Worm (Caenorhabditis elegans) whole organism, L1 larva: ENCODE results near the gene B0280.9.

Source experiments
- C04F5.9 ChIP-seq: sonication (generic microtip); optimal IDR thresholded peaks from 2 replicates; lab custom pipeline; 2016; ENCODE audit warnings: missing genetic modification characterization, missing compliant biosample characterization
- C34B4.2 ChIP-seq: sonication (generic microtip); optimal IDR thresholded peaks from 2 replicates; lab custom pipeline; 2017; ENCODE audit warnings: mild to moderate bottlenecking, missing genetic modification characterization, missing compliant biosample characterization
- F16B12.6 ChIP-seq: fragments of 150-350 bp; optimal IDR thresholded peaks from 2 replicates; lab custom pipeline; 2014; ENCODE audit warnings: missing biosample characterization, missing genetic modification characterization
- aha-1 ChIP-seq: fragments of 150-350 bp; optimal IDR thresholded peaks from 2 replicates; lab custom pipeline; 2014; ENCODE audit warnings: missing biosample characterization, missing genetic modification characterization
- alr-1 ChIP-seq: fragments of 200-800 bp; sonication (Bioruptor generic); optimal IDR thresholded peaks from 2 replicates; lab custom pipeline; 2018; ENCODE audit warnings: borderline replicate concordance, mild to moderate bottlenecking, missing genetic modification characterization, missing compliant biosample characterization
- blmp-1 ChIP-seq: fragments of 150-350 bp; optimal IDR thresholded peaks from 2 replicates; lab custom pipeline; 2014; ENCODE audit warnings: missing biosample characterization, missing genetic modification characterization
- ceh-63 ChIP-seq: fragments of 200-800 bp; sonication (Bioruptor generic); optimal IDR thresholded peaks from 2 replicates; lab custom pipeline; 2018; ENCODE audit warnings: mild to moderate bottlenecking, missing genetic modification characterization, missing compliant biosample characterization
- ceh-8 ChIP-seq: fragments of 200-800 bp; sonication (Bioruptor generic); optimal IDR thresholded peaks from 2 replicates; lab custom pipeline; 2018; ENCODE audit warnings: mild to moderate bottlenecking, missing genetic modification characterization, moderate library complexity, missing compliant biosample characterization
- ceh-88 ChIP-seq: fragments of 200-800 bp; sonication (Bioruptor generic); IDR thresholded peaks from 2 replicates; pipeline ENCODE4 v1.3.6; 2022; ENCODE audit warnings: missing genetic modification characterization, missing compliant biosample characterization
- ceh-90 ChIP-seq: sonication (generic microtip); optimal IDR thresholded peaks from 2 replicates; lab custom pipeline; 2016; ENCODE audit warnings: missing genetic modification characterization, missing compliant biosample characterization
- dpl-1 ChIP-seq, 3 experiments: fragments of 150-350 bp in 2 of 3; sonication (generic microtip) in 1 of 3; optimal IDR thresholded peaks; 2 replicates each; lab custom pipeline; 2014 to 2017; ENCODE audit warnings: missing biosample characterization in 3 of 3, missing genetic modification characterization in 3 of 3, missing genetic modification reagents in 3 of 3
- dsc-1 ChIP-seq: sonication (generic microtip); optimal IDR thresholded peaks from 2 replicates; lab custom pipeline; 2016; ENCODE audit warnings: mild to moderate bottlenecking, missing genetic modification characterization, missing compliant biosample characterization
- efl-1 ChIP-seq, 4 experiments: fragments of 150-350 bp; optimal IDR thresholded peaks in 3 of 4; peaks in 1 of 4; 1 replicate in 1 of 4; 2 replicates in 3 of 4; lab custom pipeline; 2014; ENCODE audit warnings: missing biosample characterization in 2 of 4, missing genetic modification characterization in 2 of 4, missing genetic modification reagents in 2 of 4
- egl-13 ChIP-seq: sonication (generic microtip); optimal IDR thresholded peaks from 2 replicates; lab custom pipeline; 2016; ENCODE audit warnings: missing genotype, missing genetic modification reagents, missing genetic modification characterization, missing compliant biosample characterization
- elt-2 ChIP-seq: sonication (generic microtip); optimal IDR thresholded peaks from 2 replicates; lab custom pipeline; 2016; ENCODE audit warnings: missing genetic modification characterization, mild to moderate bottlenecking, inconsistent platforms, missing compliant biosample characterization, missing genetic modification reagents
- elt-3 ChIP-seq, 6 experiments: fragments of 150-350 bp in 1 of 6; sonication (generic microtip); optimal IDR thresholded peaks; 2 replicates each; lab custom pipeline; 2017 to 2018; ENCODE audit warnings: missing biosample characterization in 6 of 6, missing genetic modification characterization in 6 of 6, inconsistent platforms in 1 of 6
- ets-5 ChIP-seq: fragments of 200-800 bp; sonication (Bioruptor generic); IDR thresholded peaks from 2 replicates; pipeline ENCODE4 v1.3.6; 2022; ENCODE audit warnings: missing genetic modification characterization, missing compliant biosample characterization
- fkh-4 ChIP-seq: sonication (generic microtip); optimal IDR thresholded peaks from 2 replicates; lab custom pipeline; 2016; ENCODE audit warnings: missing compliant biosample characterization, missing genetic modification characterization, borderline replicate concordance
- fkh-8 ChIP-seq: sonication (generic microtip); optimal IDR thresholded peaks from 2 replicates; lab custom pipeline; 2016; ENCODE audit warnings: mild to moderate bottlenecking, missing genetic modification characterization, missing compliant biosample characterization
- fos-1 ChIP-seq: fragments of 150-350 bp; optimal IDR thresholded peaks from 2 replicates; lab custom pipeline; 2014; ENCODE audit warnings: missing biosample characterization, missing genetic modification characterization
- grh-1 ChIP-seq: fragments of 200-800 bp; sonication (Bioruptor generic); IDR thresholded peaks from 2 replicates; pipeline ENCODE4 v1.3.6; 2022; ENCODE audit warnings: missing genetic modification reagents, missing genetic modification characterization, missing compliant biosample characterization
- hlh-17 ChIP-seq: fragments of 200-800 bp; sonication (Bioruptor generic); optimal IDR thresholded peaks from 2 replicates; lab custom pipeline; 2018; ENCODE audit warnings: missing genetic modification characterization, mild to moderate bottlenecking, missing compliant biosample characterization, moderate library complexity, borderline replicate concordance
- hpl-2 ChIP-seq: fragments of 150-350 bp; optimal IDR thresholded peaks from 2 replicates; lab custom pipeline; 2014; ENCODE audit warnings: missing biosample characterization, missing genetic modification reagents, missing genetic modification characterization
- jun-1 ChIP-seq: fragments of 150-350 bp; optimal IDR thresholded peaks from 2 replicates; lab custom pipeline; 2014; ENCODE audit warnings: missing biosample characterization, missing genetic modification reagents, missing genetic modification characterization
- lin-14 ChIP-seq: fragments of 200-800 bp; sonication (Bioruptor generic); optimal IDR thresholded peaks from 2 replicates; lab custom pipeline; 2018; ENCODE audit warnings: mild to moderate bottlenecking, missing genetic modification characterization, moderate library complexity, missing compliant biosample characterization
- lin-35 ChIP-seq, 2 experiments: fragments of 150-350 bp; optimal IDR thresholded peaks; 2 replicates each; lab custom pipeline; 2014; ENCODE audit warnings: missing biosample characterization in 2 of 2, missing genetic modification characterization in 2 of 2, missing genetic modification reagents in 2 of 2
- lir-3 ChIP-seq: sonication (generic microtip); optimal IDR thresholded peaks from 2 replicates; lab custom pipeline; 2016; ENCODE audit warnings: mild to moderate bottlenecking, missing genetic modification characterization, moderate library complexity, missing compliant biosample characterization; ENCODE audit not compliant: poor library complexity
- lsy-2 ChIP-seq, 2 experiments: fragments of 150-350 bp; optimal IDR thresholded peaks; 2 replicates each; lab custom pipeline; 2014; ENCODE audit warnings: missing biosample characterization in 2 of 2, missing genetic modification characterization in 2 of 2
- mdl-1 ChIP-seq, 2 experiments: fragments of 150-350 bp; optimal IDR thresholded peaks; 2 replicates each; lab custom pipeline; 2014 to 2017; ENCODE audit warnings: missing biosample characterization in 2 of 2, missing genetic modification characterization in 2 of 2, inconsistent platforms in 1 of 2
- mef-2 ChIP-seq: fragments of 150-350 bp; optimal IDR thresholded peaks from 2 replicates; lab custom pipeline; 2014; ENCODE audit warnings: missing biosample characterization, missing genetic modification characterization
- mep-1 ChIP-seq: fragments of 150-350 bp; optimal IDR thresholded peaks from 2 replicates; lab custom pipeline; 2014; ENCODE audit warnings: missing biosample characterization, missing genetic modification characterization
- nhr-11 ChIP-seq: fragments of 150-350 bp; optimal IDR thresholded peaks from 2 replicates; lab custom pipeline; 2014; ENCODE audit warnings: missing biosample characterization, missing genetic modification characterization
- nhr-19 ChIP-seq: fragments of 200-800 bp; sonication (Bioruptor generic); conservative IDR thresholded peaks from 2 replicates; pipeline ENCODE4 v1.3.6; 2022; ENCODE audit warnings: missing genetic modification characterization, missing compliant biosample characterization
- nhr-20 ChIP-seq: sonication (generic microtip); optimal IDR thresholded peaks from 2 replicates; lab custom pipeline; 2016; ENCODE audit warnings: mild to moderate bottlenecking, missing genetic modification characterization, missing compliant biosample characterization
- nhr-47 ChIP-seq: sonication (generic microtip); optimal IDR thresholded peaks from 2 replicates; lab custom pipeline; 2016; ENCODE audit warnings: mild to moderate bottlenecking, missing genetic modification characterization, moderate library complexity, missing compliant biosample characterization
- nhr-77 ChIP-seq: fragments of 150-350 bp; optimal IDR thresholded peaks from 2 replicates; lab custom pipeline; 2014; ENCODE audit warnings: missing biosample characterization, missing genetic modification characterization
- nhr-84 ChIP-seq: sonication (generic microtip); optimal IDR thresholded peaks from 2 replicates; lab custom pipeline; 2017; ENCODE audit warnings: missing biosample characterization, missing genetic modification characterization
- nhr-85 ChIP-seq: sonication (generic microtip); peaks from one replicate; lab custom pipeline; 2016; ENCODE audit warnings: missing genetic modification characterization, inconsistent platforms, missing compliant biosample characterization
- nhr-90 ChIP-seq: sonication (generic microtip); optimal IDR thresholded peaks from 2 replicates; lab custom pipeline; 2016; ENCODE audit warnings: mild to moderate bottlenecking, missing genetic modification characterization, missing compliant biosample characterization; ENCODE audit not compliant: poor library complexity
- pag-3 ChIP-seq: sonication (generic microtip); optimal IDR thresholded peaks from 2 replicates; lab custom pipeline; 2017; ENCODE audit warnings: missing genetic modification characterization, mild to moderate bottlenecking, missing compliant biosample characterization, antibody characterized with exemption, borderline replicate concordance; ENCODE audit not compliant: insufficient read depth
- pax-3 ChIP-seq: fragments of 200-800 bp; sonication (Bioruptor generic); optimal IDR thresholded peaks from 2 replicates; lab custom pipeline; 2018; ENCODE audit warnings: mild to moderate bottlenecking, missing genetic modification characterization, moderate library complexity, missing compliant biosample characterization
- pqm-1 ChIP-seq: sonication (generic microtip); optimal IDR thresholded peaks from 3 replicates; lab custom pipeline; 2017; ENCODE audit warnings: missing biosample characterization, missing genetic modification characterization
- rnt-1 ChIP-seq: sonication (generic microtip); optimal IDR thresholded peaks from 2 replicates; lab custom pipeline; 2016; ENCODE audit warnings: mild to moderate bottlenecking, missing genetic modification characterization, moderate library complexity, missing compliant biosample characterization
- snu-23 ChIP-seq: sonication (generic microtip); optimal IDR thresholded peaks from 2 replicates; lab custom pipeline; 2016; ENCODE audit warnings: missing genetic modification characterization, missing compliant biosample characterization
- sptf-1 ChIP-seq: fragments of 150-350 bp; optimal IDR thresholded peaks from 2 replicates; lab custom pipeline; 2014; ENCODE audit warnings: missing biosample characterization, missing genetic modification characterization
- unc-130 ChIP-seq: fragments of 150-350 bp; optimal IDR thresholded peaks from 2 replicates; lab custom pipeline; 2017; ENCODE audit warnings: missing biosample characterization, missing genetic modification characterization, inconsistent platforms
- unc-30 ChIP-seq: sonication (generic microtip); optimal IDR thresholded peaks from 2 replicates; lab custom pipeline; 2017; ENCODE audit warnings: missing biosample characterization, missing genetic modification characterization
- unc-62 ChIP-seq: fragments of 150-350 bp; optimal IDR thresholded peaks from 2 replicates; lab custom pipeline; 2014; ENCODE audit warnings: missing biosample characterization, missing genetic modification reagents, missing genetic modification characterization
- unc-98 ChIP-seq: fragments of 200-800 bp; sonication (Bioruptor generic); IDR thresholded peaks from 2 replicates; pipeline ENCODE4 v1.3.6; 2022; ENCODE audit warnings: missing genetic modification characterization, missing compliant biosample characterization
- vab-15 ChIP-seq: sonication (generic microtip); optimal IDR thresholded peaks from 2 replicates; lab custom pipeline; 2017; ENCODE audit warnings: missing genotype, mild to moderate bottlenecking, missing genetic modification characterization, missing compliant biosample characterization
- zip-4 ChIP-seq: fragments of 200-800 bp; sonication (Bioruptor generic); optimal IDR thresholded peaks from 2 replicates; lab custom pipeline; 2018; ENCODE audit warnings: mild to moderate bottlenecking, missing genetic modification characterization, moderate library complexity, missing compliant biosample characterization
- ztf-4 ChIP-seq: fragments of 150-350 bp; optimal IDR thresholded peaks from 2 replicates; lab custom pipeline; 2014; ENCODE audit warnings: missing biosample characterization, missing genetic modification characterization

B0280.9 gene

ce11 chrIII:7122860-7123259, at the start of gene B0280.9, which contains the start of gene rpia-1:
TSS of gene B0280.9 (minus strand) at chrIII:7122895.
TSS of gene rpia-1 (plus strand) at chrIII:7123128.
- TF ChIP-seq aha-1 = no peak
- no peak for TF ChIP-seq alr-1 (tag; lab: Kevin White, UChicago)
- no peak for TF ChIP-seq unc-30 (tag; lab: Kevin White, UChicago)
- no peak for TF ChIP-seq unc-130 (tag; lab: Kevin White, UChicago)
- no peak for TF ChIP-seq grh-1 (GFP tag; lab: Robert Waterston, UW)
- peak; percentile 47 for TF ChIP-seq elt-2 (tag; lab: Kevin White, UChicago)
- TF ChIP-seq nhr-11 = no peak
- no peak for TF ChIP-seq nhr-84
- TF ChIP-seq jun-1 (tag; lab: Kevin White, UChicago) = no peak
- no peak for TF ChIP-seq vab-15 (tag; lab: Kevin White, UChicago)
- TF ChIP-seq mdl-1 (tag; optimal IDR thresholded peaks at IDR 0.05; lab: Kevin White, UChicago) = no peak
- no peak for TF ChIP-seq nhr-77
- TF ChIP-seq fkh-4 = no peak
- peak; percentile 90 to 97 for TF ChIP-seq lsy-2 (tag; optimal IDR thresholded peaks at IDR 0.05; lab: Kevin White, UChicago)
- no peak for TF ChIP-seq ceh-8 (GFP tag; lab: Kevin White, UChicago)
- TF ChIP-seq lin-14 (GFP tag; lab: Kevin White, UChicago) = peak; percentile 37
- TF ChIP-seq dpl-1 (GFP tag; optimal IDR thresholded peaks at IDR 0.05; lab: Kevin White, UChicago) = peak in 2 of 3 experiments; percentile 32 to 48
- TF ChIP-seq C04F5.9 (tag; lab: Kevin White, UChicago) = no peak
- TF ChIP-seq ceh-63 (GFP tag; lab: Kevin White, UChicago) = no peak
- peak; percentile 48; the same call in 1 of the 2 replicates for TF ChIP-seq nhr-19 (GFP tag; lab: Robert Waterston, UW)
- no peak for TF ChIP-seq hpl-2 (GFP tag; lab: Kevin White, UChicago)
- TF ChIP-seq fkh-8 (tag; lab: Kevin White, UChicago) = no peak
- no peak for TF ChIP-seq ets-5
- peak; percentile 43 for TF ChIP-seq snu-23 (GFP tag; lab: Kevin White, UChicago)
- no peak for TF ChIP-seq C34B4.2 (tag; lab: Kevin White, UChicago)
- TF ChIP-seq zip-4 (GFP tag; lab: Kevin White, UChicago) = no peak
- no peak for TF ChIP-seq ztf-4 (tag; lab: Kevin White, UChicago)
- no peak for TF ChIP-seq mef-2
- no peak for TF ChIP-seq nhr-90 (tag; lab: Kevin White, UChicago)
- TF ChIP-seq lir-3 (tag; lab: Kevin White, UChicago) = no peak
- TF ChIP-seq nhr-20 = no peak
- TF ChIP-seq unc-98 (GFP tag; lab: Robert Waterston, UW) = no peak
- peak; percentile 10 for TF ChIP-seq rnt-1 (tag; lab: Kevin White, UChicago)
- no peak for TF ChIP-seq ceh-90 (tag; lab: Kevin White, UChicago)
- TF ChIP-seq unc-62 = no peak
- no peak for TF ChIP-seq hlh-17 (GFP tag; lab: Kevin White, UChicago)
- TF ChIP-seq elt-3 (tag; optimal IDR thresholded peaks at IDR 0.05; lab: Kevin White, UChicago) = no peak
- no peak for TF ChIP-seq mep-1 (tag; lab: Kevin White, UChicago)
- peak; percentile 1 for TF ChIP-seq blmp-1
- TF ChIP-seq nhr-85 (tag; lab: Kevin White, UChicago) = no peak
- no peak for TF ChIP-seq pax-3 (tag; lab: Kevin White, UChicago)
- TF ChIP-seq fos-1 (tag; lab: Kevin White, UChicago) = no peak
- TF ChIP-seq ceh-88 (GFP tag; lab: Robert Waterston, UW) = no peak
- no peak for TF ChIP-seq pag-3 (tag; lab: Kevin White, UChicago)
- no peak for TF ChIP-seq sptf-1 (tag; lab: Kevin White, UChicago)
- no peak for TF ChIP-seq pqm-1 (tag; lab: Kevin White, UChicago)
- peak; percentile 36 to 62 for TF ChIP-seq efl-1 (optimal IDR thresholded peaks at IDR 0.05; lab: Kevin White, UChicago)
- TF ChIP-seq efl-1 (GFP tag; optimal IDR thresholded peaks at IDR 0.05 in 1 of 2; lab: Kevin White, UChicago) = peak; percentile 52 to 89
- TF ChIP-seq lin-35 (GFP tag; optimal IDR thresholded peaks at IDR 0.05; lab: Kevin White, UChicago) = peak; percentile 37 to 71
- TF ChIP-seq dsc-1 (tag; lab: Kevin White, UChicago) = no peak
- TF ChIP-seq egl-13 (tag; lab: Kevin White, UChicago) = no peak
- TF ChIP-seq nhr-47 (tag; lab: Kevin White, UChicago) = no peak
- peak; percentile 90 for TF ChIP-seq F16B12.6 (tag; lab: Kevin White, UChicago)
